Fruit fly (Drosophila melanogaster): ENCODE data around the gene mtgo.

mtgo gene

DNA sequence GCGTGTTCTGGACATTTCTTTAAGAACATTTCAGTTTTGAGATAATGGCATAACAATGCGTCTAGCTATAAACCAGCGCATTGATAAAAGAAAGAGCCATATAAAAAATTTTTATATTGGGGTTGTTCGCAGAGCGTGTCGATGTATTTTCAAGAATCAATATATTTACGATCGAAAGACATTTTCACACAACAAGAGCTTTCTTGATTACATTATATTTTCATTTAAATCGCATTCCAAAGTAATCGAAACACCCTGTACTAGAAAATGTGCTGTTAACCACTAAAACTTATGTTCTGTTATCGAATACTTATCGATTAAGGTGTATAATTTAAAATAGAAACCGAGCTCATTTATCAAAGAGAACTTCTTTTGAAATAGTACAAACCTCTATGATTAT lies 158.9 kb downstream of the mtgo start (continued):
- TF ChIP-seq CG8944 (GFP tag; optimal IDR thresholded peaks at IDR 0.05): no peak
- no peak for TF ChIP-seq peb (GFP tag; IDR thresholded peaks at IDR 0.05)
- peak; percentile 1 for TF ChIP-seq CG33557 (GFP tag; optimal IDR thresholded peaks at IDR 0.05)
- TF ChIP-seq Hr78 (GFP tag; optimal IDR thresholded peaks at IDR 0.05): no peak
- no peak for TF ChIP-seq CG3726 (GFP tag; IDR thresholded peaks at IDR 0.05)
- TF ChIP-seq Opbp (GFP tag; IDR thresholded peaks at IDR 0.05; ENCODE audit: partially characterized antibody): no peak
- TF ChIP-seq CG14050 (GFP tag; IDR thresholded peaks at IDR 0.05): no peak; the same call in 2 of the 3 replicates
- TF ChIP-seq sug (tag; optimal IDR thresholded peaks at IDR 0.05): peak; percentile 44
- TF ChIP-seq chm (GFP tag; IDR thresholded peaks at IDR 0.05): no peak
- TF ChIP-seq Max (GFP tag; optimal IDR thresholded peaks at IDR 0.05): peak; percentile 36
- TF ChIP-seq pb (GFP tag; optimal IDR thresholded peaks at IDR 0.05): no peak
- peak; percentile 62 for TF ChIP-seq CG17385 (GFP tag; optimal IDR thresholded peaks at IDR 0.05)
- TF ChIP-seq CG11398 (GFP tag; optimal IDR thresholded peaks at IDR 0.05): no peak
- TF ChIP-seq CG17186 (GFP tag; optimal IDR thresholded peaks at IDR 0.05): no peak
- no peak for TF ChIP-seq chinmo (GFP tag; IDR thresholded peaks at IDR 0.05; ENCODE audit: partially characterized antibody)
- TF ChIP-seq CG10274 (GFP tag; optimal IDR thresholded peaks at IDR 0.05): no peak
- no peak for TF ChIP-seq CG1832 (GFP tag; optimal IDR thresholded peaks at IDR 0.05)
- no peak for TF ChIP-seq CG2875 (GFP tag; optimal IDR thresholded peaks at IDR 0.05)
- peak; percentile 58; the same call in 1 of the 2 replicates for TF ChIP-seq Ada2b (GFP tag; IDR thresholded peaks at IDR 0.05)
- peak; percentile 27 for TF ChIP-seq Hr3 (GFP tag; optimal IDR thresholded peaks at IDR 0.05)
- no peak for TF ChIP-seq lbe (GFP tag; optimal IDR thresholded peaks at IDR 0.05)
- peak; percentile 10; the same call in 1 of the 2 replicates for TF ChIP-seq Ravus (GFP tag; IDR thresholded peaks at IDR 0.05)
- TF ChIP-seq danr (GFP tag; IDR thresholded peaks at IDR 0.05): no peak
- TF ChIP-seq Asciz (GFP tag; optimal IDR thresholded peaks at IDR 0.05): no peak
- no peak for TF ChIP-seq CG17359 (tag; optimal IDR thresholded peaks at IDR 0.05)
- no peak for TF ChIP-seq ham (GFP tag; IDR thresholded peaks at IDR 0.05)
- peak; percentile 36 for TF ChIP-seq klu (GFP tag; IDR thresholded peaks at IDR 0.05)
- no peak for TF ChIP-seq Ets97D (GFP tag; optimal IDR thresholded peaks at IDR 0.05)
- TF ChIP-seq HLH4C (GFP tag; IDR thresholded peaks at IDR 0.05; ENCODE audit: partially characterized antibody): no peak; the same call in 2 of the 3 replicates
- no peak for TF ChIP-seq CG4404 (GFP tag; IDR thresholded peaks at IDR 0.05)
- no peak for TF ChIP-seq CG14441 (GFP tag; IDR thresholded peaks at IDR 0.05)
- no peak for TF ChIP-seq CG6791 (GFP tag; IDR thresholded peaks at IDR 0.05; ENCODE audit: partially characterized antibody)
- no peak for TF ChIP-seq jigr1 (GFP tag; IDR thresholded peaks at IDR 0.05)
- no peak for TF ChIP-seq H15 (GFP tag; IDR thresholded peaks at IDR 0.05)
- TF ChIP-seq Nf-YA (GFP tag; IDR thresholded peaks at IDR 0.05): no peak
- TF ChIP-seq CG10209 (GFP tag; optimal IDR thresholded peaks at IDR 0.05): peak; percentile 35
- TF ChIP-seq Eip74EF (GFP tag; optimal IDR thresholded peaks at IDR 0.05): no peak
- peak; percentile 11 for TF ChIP-seq chn (GFP tag; optimal IDR thresholded peaks at IDR 0.05)
- no peak for TF ChIP-seq wek (GFP tag; optimal IDR thresholded peaks at IDR 0.05)
- no peak for TF ChIP-seq sna (GFP tag; IDR thresholded peaks at IDR 0.05; ENCODE audit: partially characterized antibody)
- TF ChIP-seq cg (GFP tag; optimal IDR thresholded peaks at IDR 0.05): no peak
- no peak for TF ChIP-seq CG15073 (GFP tag; optimal IDR thresholded peaks at IDR 0.05)
- TF ChIP-seq Rfx (GFP tag; IDR thresholded peaks at IDR 0.05): no peak
- no peak for TF ChIP-seq CG1024 (GFP tag; IDR thresholded peaks at IDR 0.05)
- peak; percentile 67 for TF ChIP-seq NfI (GFP tag; optimal IDR thresholded peaks at IDR 0.05)
- no peak for TF ChIP-seq CG18764 (GFP tag; optimal IDR thresholded peaks at IDR 0.05)
- no peak; the same call in 1 of the 2 replicates for TF ChIP-seq al (GFP tag; IDR thresholded peaks at IDR 0.05)
- TF ChIP-seq Oli (tag; optimal IDR thresholded peaks at IDR 0.05): peak; percentile 55
- no peak for TF ChIP-seq CG15479 (GFP tag; optimal IDR thresholded peaks at IDR 0.05)
- peak; percentile 31 for TF ChIP-seq CG4854 (GFP tag; optimal IDR thresholded peaks at IDR 0.05)
- no peak for TF ChIP-seq ab (GFP tag; optimal IDR thresholded peaks at IDR 0.05)

Measured in whole organism, embryonic.